Worm (Caenorhabditis elegans) whole organism, midembryonic: ENCODE measurements around the gene ugt-44.

Source experiments
- flt-1 ChIP-seq: fragments of 200-800 bp; sonication (Bioruptor generic); IDR thresholded peaks from 2 replicates; pipeline ENCODE4 v1.3.6; 2022; ENCODE audit warnings: missing genetic modification characterization, missing compliant biosample characterization
- klf-2 ChIP-seq: fragments of 200-800 bp; sonication (Bioruptor generic); conservative IDR thresholded peaks from 2 replicates; pipeline ENCODE4 v1.3.6; 2022; ENCODE audit warnings: missing genetic modification reagents, missing genetic modification characterization, missing compliant biosample characterization
- ref-1 ChIP-seq: fragments of 200-800 bp; sonication (Bioruptor generic); conservative IDR thresholded peaks from 2 replicates; pipeline ENCODE4 v1.3.6; 2022; ENCODE audit warnings: missing genetic modification reagents, missing genetic modification characterization, missing compliant biosample characterization
- tab-1 ChIP-seq: fragments of 200-800 bp; sonication (Bioruptor generic); IDR thresholded peaks from 2 replicates; pipeline ENCODE4 v1.3.6; 2022; ENCODE audit warnings: missing genetic modification characterization, missing compliant biosample characterization
- ztf-23 ChIP-seq: fragments of 200-800 bp; sonication (Bioruptor generic); IDR thresholded peaks from 2 replicates; pipeline ENCODE4 v1.3.6; 2022; ENCODE audit warnings: missing genetic modification reagents, missing genetic modification characterization, missing compliant biosample characterization

ce11 chrIV:10449799-10450198, 19.7 kb upstream of the ugt-44 start, which contains the start of gene F13B12.4:
- no peak for TF ChIP-seq klf-2
- no peak for TF ChIP-seq flt-1 (GFP tag; lab: Robert Waterston, UW)
- no peak for TF ChIP-seq tab-1 (GFP tag; lab: Robert Waterston, UW)
- no peak for TF ChIP-seq ref-1
- TF ChIP-seq ztf-23 (GFP tag; lab: Robert Waterston, UW) = no peak
